Fruit fly (Drosophila melanogaster): ENCODE data around the gene Jhbp16.

Jhbp16 gene

dm6 chr3R:21651048-21651887 is 12.9 kb upstream of the Jhbp16 start:
- no peak for TF ChIP-seq insv (optimal IDR thresholded peaks at IDR 0.05)
- no peak for TF ChIP-seq h (optimal IDR thresholded peaks at IDR 0.05)
- TF ChIP-seq Myc (optimal IDR thresholded peaks at IDR 0.05) = no peak
- no peak for TF ChIP-seq ttk (optimal IDR thresholded peaks at IDR 0.05)
- TF ChIP-seq psq (optimal IDR thresholded peaks at IDR 0.05) = no peak
- TF ChIP-seq Sin3A (optimal IDR thresholded peaks at IDR 0.05) = no peak

dm6 chr3R:21652891-21653394 is 11.2 kb upstream of the Jhbp16 start:
- TF ChIP-seq Myc (optimal IDR thresholded peaks at IDR 0.05) = no peak
- no peak for TF ChIP-seq insv (optimal IDR thresholded peaks at IDR 0.05)
- TF ChIP-seq ttk (optimal IDR thresholded peaks at IDR 0.05) = no peak

- no peak for TF ChIP-seq h (optimal IDR thresholded peaks at IDR 0.05)
- TF ChIP-seq insv (optimal IDR thresholded peaks at IDR 0.05) = no peak
- TF ChIP-seq ttk (optimal IDR thresholded peaks at IDR 0.05) = no peak
- TF ChIP-seq Sin3A (optimal IDR thresholded peaks at IDR 0.05) = no peak
- no peak for TF ChIP-seq psq (optimal IDR thresholded peaks at IDR 0.05)
- TF ChIP-seq Myc (optimal IDR thresholded peaks at IDR 0.05) = no peak
These were observed 10.8 kb upstream of the Jhbp16 start for dm6 chr3R:21653434-21653833.

- TF ChIP-seq Myc (optimal IDR thresholded peaks at IDR 0.05) (no peak), h (optimal IDR thresholded peaks at IDR 0.05) (no peak), insv (optimal IDR thresholded peaks at IDR 0.05) (no peak), Sin3A (optimal IDR thresholded peaks at IDR 0.05) (no peak), psq (optimal IDR thresholded peaks at IDR 0.05) (no peak), ttk (optimal IDR thresholded peaks at IDR 0.05) (no peak)
These were observed 9.4 kb upstream of the Jhbp16 start for dm6 chr3R:21654755-21655154.

dm6 chr3R:21655384-21655783 is 8.8 kb upstream of the Jhbp16 start:
- no peak for TF ChIP-seq psq (optimal IDR thresholded peaks at IDR 0.05)
- TF ChIP-seq ttk (optimal IDR thresholded peaks at IDR 0.05) = no peak
- no peak for TF ChIP-seq Sin3A (optimal IDR thresholded peaks at IDR 0.05)
- no peak for TF ChIP-seq h (optimal IDR thresholded peaks at IDR 0.05)
- no peak for TF ChIP-seq Myc (optimal IDR thresholded peaks at IDR 0.05)
- no peak for TF ChIP-seq insv (optimal IDR thresholded peaks at IDR 0.05)

- TF ChIP-seq psq (optimal IDR thresholded peaks at IDR 0.05) (no peak), Sin3A (optimal IDR thresholded peaks at IDR 0.05) (no peak), Myc (optimal IDR thresholded peaks at IDR 0.05) (no peak), ttk (optimal IDR thresholded peaks at IDR 0.05) (no peak), h (optimal IDR thresholded peaks at IDR 0.05) (no peak), insv (optimal IDR thresholded peaks at IDR 0.05) (no peak)
These were observed 7.4 kb upstream of the Jhbp16 start for dm6 chr3R:21656492-21657484.

- TF ChIP-seq insv (optimal IDR thresholded peaks at IDR 0.05) = no peak
- TF ChIP-seq h (optimal IDR thresholded peaks at IDR 0.05) = no peak
- TF ChIP-seq ttk (optimal IDR thresholded peaks at IDR 0.05) = no peak
- TF ChIP-seq Myc (optimal IDR thresholded peaks at IDR 0.05) = no peak
- TF ChIP-seq psq (optimal IDR thresholded peaks at IDR 0.05) = no peak
- TF ChIP-seq Sin3A (optimal IDR thresholded peaks at IDR 0.05) = no peak
These were observed 6.6 kb upstream of the Jhbp16 start for dm6 chr3R:21657489-21658018.

- TF ChIP-seq ttk (optimal IDR thresholded peaks at IDR 0.05) = no peak
- no peak for TF ChIP-seq psq (optimal IDR thresholded peaks at IDR 0.05)
- no peak for TF ChIP-seq Sin3A (optimal IDR thresholded peaks at IDR 0.05)
- no peak for TF ChIP-seq insv (optimal IDR thresholded peaks at IDR 0.05)
- TF ChIP-seq h (optimal IDR thresholded peaks at IDR 0.05) = no peak
- no peak for TF ChIP-seq Myc (optimal IDR thresholded peaks at IDR 0.05)
These were observed 5.9 kb upstream of the Jhbp16 start for dm6 chr3R:21658281-21658680.

dm6 chr3R:21658752-21659468 is 5.3 kb upstream of the Jhbp16 start:
- TF ChIP-seq insv (optimal IDR thresholded peaks at IDR 0.05) = no peak
- no peak for TF ChIP-seq Myc (optimal IDR thresholded peaks at IDR 0.05)
- no peak for TF ChIP-seq h (optimal IDR thresholded peaks at IDR 0.05)

- no peak for TF ChIP-seq h (optimal IDR thresholded peaks at IDR 0.05)
These were observed 4.1 kb upstream of the Jhbp16 start for dm6 chr3R:21660054-21660453.

- TF ChIP-seq Sin3A (optimal IDR thresholded peaks at IDR 0.05) (no peak), insv (optimal IDR thresholded peaks at IDR 0.05) (no peak), h (optimal IDR thresholded peaks at IDR 0.05) (no peak), ttk (optimal IDR thresholded peaks at IDR 0.05) (no peak), psq (optimal IDR thresholded peaks at IDR 0.05) (no peak), Myc (optimal IDR thresholded peaks at IDR 0.05) (no peak)
These were observed 3.5 kb upstream of the Jhbp16 start, which contains the start of gene E2f1 for dm6 chr3R:21660659-21661126. TSS of gene E2f1 (minus strand) at chr3R:21660871.

Data from Kc167 (cell line).